Fruit fly (Drosophila melanogaster) whole organism, embryonic: ENCODE results near the gene msb1l.
A peak's percentile ranks its signal among the peaks of the same experiment; 100 is the strongest.

Source experiments
- ATbp ChIP-seq: fragments of 200-800 bp; sonication (Bioruptor generic); optimal IDR thresholded peaks from 2 replicates; lab custom pipeline; 2017; ENCODE audit warnings: missing biosample characterization, mild to moderate bottlenecking, missing genetic modification characterization, missing genetic modification reagents
- Bdp1 ChIP-seq: fragments of 200-800 bp; sonication (Bioruptor generic); optimal IDR thresholded peaks from 3 replicates; lab custom pipeline; 2016; ENCODE audit warnings: missing biosample characterization, missing genetic modification characterization
- CG15479 ChIP-seq: fragments of 200-800 bp; sonication (Bioruptor generic); optimal IDR thresholded peaks from 3 replicates; lab custom pipeline; 2019; ENCODE audit warnings: missing biosample characterization, mild to moderate bottlenecking, missing genetic modification characterization, moderate library complexity
- CG15601 ChIP-seq: fragments of 200-800 bp; sonication (Bioruptor generic); optimal IDR thresholded peaks from 3 replicates; lab custom pipeline; 2019; ENCODE audit warnings: missing biosample characterization, mild to moderate bottlenecking, missing genetic modification characterization, moderate library complexity
- CG16815 ChIP-seq: fragments of 200-800 bp; sonication (Bioruptor generic); optimal IDR thresholded peaks from 3 replicates; lab custom pipeline; 2017; ENCODE audit warnings: missing biosample characterization, mild to moderate bottlenecking, missing genetic modification characterization
- CG16863 ChIP-seq: fragments of 200-800 bp; sonication (Bioruptor generic); optimal IDR thresholded peaks from 3 replicates; lab custom pipeline; 2016; ENCODE audit warnings: missing biosample characterization, missing genetic modification characterization
- CG17186 ChIP-seq: fragments of 200-800 bp; sonication (Bioruptor generic); optimal IDR thresholded peaks from 3 replicates; lab custom pipeline; 2017; ENCODE audit warnings: missing biosample characterization, missing genetic modification reagents, missing genetic modification characterization
- CG17612 ChIP-seq: fragments of 200-800 bp; sonication (Bioruptor generic); IDR thresholded peaks from 2 replicates; pipeline ENCODE4 v1.3.6; 2022; ENCODE audit warnings: missing biosample characterization, missing genetic modification characterization
- CG2116 ChIP-seq: fragments of 200-800 bp; sonication (Bioruptor generic); optimal IDR thresholded peaks from 3 replicates; lab custom pipeline; 2018; ENCODE audit warnings: missing biosample characterization, mild to moderate bottlenecking, missing genetic modification characterization
- CG30020 ChIP-seq: fragments of 200-800 bp; optimal IDR thresholded peaks from 2 replicates; lab custom pipeline; 2019; ENCODE audit warnings: missing biosample characterization, mild to moderate bottlenecking, missing genetic modification characterization, moderate library complexity
- CG4617 ChIP-seq: fragments of 200-800 bp; sonication (Bioruptor generic); optimal IDR thresholded peaks from 3 replicates; lab custom pipeline; 2016; ENCODE audit warnings: missing biosample characterization, missing genetic modification characterization, borderline replicate concordance
- CG4854 ChIP-seq: fragments of 200-800 bp; sonication (Bioruptor generic); optimal IDR thresholded peaks from 2 replicates; lab custom pipeline; 2016; ENCODE audit warnings: missing biosample characterization, missing genetic modification characterization, inconsistent platforms
- CG5953 ChIP-seq: fragments of 200-800 bp; sonication (Bioruptor generic); IDR thresholded peaks from 2 replicates; pipeline ENCODE4 v1.3.6; 2022; ENCODE audit warnings: missing biosample characterization, missing genetic modification characterization
- CG6254 ChIP-seq: fragments of 200-800 bp; sonication (Bioruptor generic); optimal IDR thresholded peaks from 3 replicates; lab custom pipeline; 2017; ENCODE audit warnings: mild to moderate bottlenecking, missing biosample characterization, missing genetic modification reagents, missing genetic modification characterization
- CG7745 ChIP-seq: fragments of 200-800 bp; sonication (Bioruptor generic); optimal IDR thresholded peaks from 2 replicates; lab custom pipeline; 2018; ENCODE audit warnings: missing biosample characterization, mild to moderate bottlenecking, missing genetic modification characterization, moderate library complexity
- CG7987 ChIP-seq: fragments of 200-800 bp; sonication (Bioruptor generic); optimal IDR thresholded peaks from 2 replicates; lab custom pipeline; 2018; ENCODE audit warnings: missing biosample characterization, mild to moderate bottlenecking, missing genetic modification characterization, moderate library complexity
- CG8290 ChIP-seq, 3 experiments: fragments of 200-800 bp; sonication (Bioruptor generic); optimal IDR thresholded peaks; 2 replicates each; lab custom pipeline; 2016 to 2019; ENCODE audit warnings: missing biosample characterization in 3 of 3, missing genetic modification characterization in 3 of 3, mild to moderate bottlenecking in 2 of 3, moderate library complexity in 1 of 3
- CG8359 ChIP-seq: fragments of 200-800 bp; sonication (Bioruptor generic); optimal IDR thresholded peaks from 2 replicates; lab custom pipeline; 2017; ENCODE audit warnings: missing biosample characterization, mild to moderate bottlenecking, missing genetic modification characterization, borderline replicate concordance
- Fer3 ChIP-seq: fragments of 200-800 bp; sonication (Bioruptor generic); optimal IDR thresholded peaks from 2 replicates; lab custom pipeline; 2018; ENCODE audit warnings: missing biosample characterization, mild to moderate bottlenecking, missing genetic modification characterization, moderate library complexity
- Gug ChIP-seq: fragments of 200-800 bp; sonication (Bioruptor generic); IDR thresholded peaks from 4 replicates; pipeline ENCODE4 v1.3.6; 2022; ENCODE audit warnings: missing biosample characterization, missing genetic modification characterization
- HmgZ ChIP-seq: fragments of 200-800 bp; sonication (Bioruptor generic); optimal IDR thresholded peaks from 2 replicates; lab custom pipeline; 2018; ENCODE audit warnings: missing biosample characterization, mild to moderate bottlenecking, missing genetic modification characterization
- Optix ChIP-seq: fragments of 200-800 bp; sonication (Bioruptor generic); IDR thresholded peaks from 3 replicates; pipeline ENCODE4 v1.3.6; 2022; ENCODE audit warnings: missing biosample characterization, missing genetic modification characterization
- Spps ChIP-seq: fragments of 200-800 bp; sonication (Bioruptor generic); optimal IDR thresholded peaks from 2 replicates; lab custom pipeline; 2018; ENCODE audit warnings: missing biosample characterization, mild to moderate bottlenecking, missing genetic modification characterization
- TFAM ChIP-seq: fragments of 200-800 bp; sonication (Bioruptor generic); optimal IDR thresholded peaks from 2 replicates; lab custom pipeline; 2017; ENCODE audit warnings: missing biosample characterization, missing genetic modification characterization, inconsistent platforms
- Trl ChIP-seq, 3 experiments: fragments of >200 bp in 2 of 3; fragments of 200-800 bp in 1 of 3; sonication (Bioruptor generic) in 1 of 3; optimal IDR thresholded peaks; 2 replicates in 1 of 3; 3 replicates in 2 of 3; lab custom pipeline; 2016 to 2017; ENCODE audit warnings: missing biosample characterization in 1 of 3, missing genetic modification characterization in 1 of 3
- Xrp1 ChIP-seq: fragments of 200-800 bp; sonication (Bioruptor generic); IDR thresholded peaks from 2 replicates; pipeline ENCODE4 v1.3.6; 2022; ENCODE audit warnings: missing biosample characterization, missing genetic modification characterization
- ato ChIP-seq: fragments of 200-800 bp; sonication (Bioruptor generic); IDR thresholded peaks from 2 replicates; pipeline ENCODE4 v1.3.6; 2022; ENCODE audit warnings: missing biosample characterization, missing genetic modification characterization; ENCODE audit not compliant: partially characterized antibody
- chinmo ChIP-seq: fragments of 200-800 bp; sonication (Bioruptor generic); IDR thresholded peaks from 4 replicates; pipeline ENCODE4 v1.3.6; 2022; ENCODE audit warnings: missing biosample characterization, missing genetic modification characterization; ENCODE audit not compliant: partially characterized antibody
- crp ChIP-seq, 2 experiments: fragments of 200-800 bp; sonication (Bioruptor generic); optimal IDR thresholded peaks; 2 replicates in 1 of 2; 3 replicates in 1 of 2; lab custom pipeline; 2017; ENCODE audit warnings: missing biosample characterization in 2 of 2, missing genetic modification characterization in 2 of 2, mild to moderate bottlenecking in 1 of 2, moderate library complexity in 1 of 2
- dati ChIP-seq: fragments of 200-800 bp; sonication (Bioruptor generic); IDR thresholded peaks from 2 replicates; pipeline ENCODE4 v1.3.6; 2022; ENCODE audit warnings: missing biosample characterization, missing genetic modification characterization
- disco-r ChIP-seq: fragments of 200-800 bp; sonication (Bioruptor generic); optimal IDR thresholded peaks from 2 replicates; lab custom pipeline; 2016; ENCODE audit warnings: missing biosample characterization, missing genetic modification characterization
- fd3F ChIP-seq: fragments of 200-800 bp; sonication (Bioruptor generic); optimal IDR thresholded peaks from 2 replicates; lab custom pipeline; 2018; ENCODE audit warnings: missing biosample characterization, mild to moderate bottlenecking, missing genetic modification characterization, moderate library complexity
- fd64A ChIP-seq: fragments of 200-800 bp; sonication (Bioruptor generic); optimal IDR thresholded peaks from 3 replicates; lab custom pipeline; 2018; ENCODE audit warnings: missing biosample characterization, mild to moderate bottlenecking, missing genetic modification characterization
- gsb ChIP-seq: fragments of 200-800 bp; sonication (Bioruptor generic); IDR thresholded peaks from 2 replicates; pipeline ENCODE4 v1.3.6; 2022; ENCODE audit warnings: missing biosample characterization, missing genetic modification characterization
- hb ChIP-seq: fragments of 200-800 bp; sonication (Bioruptor generic); IDR thresholded peaks from 3 replicates; pipeline ENCODE4 v1.3.6; 2022; ENCODE audit warnings: missing biosample characterization, missing genetic modification characterization; ENCODE audit not compliant: partially characterized antibody
- ind ChIP-seq: fragments of 200-800 bp; sonication (Bioruptor generic); optimal IDR thresholded peaks from 3 replicates; lab custom pipeline; 2016; ENCODE audit warnings: missing biosample characterization, missing genetic modification characterization
- inv ChIP-seq: fragments of 200-800 bp; sonication (Bioruptor generic); IDR thresholded peaks from 2 replicates; pipeline ENCODE4 v1.3.6; 2022; ENCODE audit warnings: missing biosample characterization, missing genetic modification characterization; ENCODE audit not compliant: partially characterized antibody
- lbe ChIP-seq: fragments of 200-800 bp; sonication (Bioruptor generic); optimal IDR thresholded peaks from 2 replicates; lab custom pipeline; 2016; ENCODE audit warnings: missing biosample characterization, mild to moderate bottlenecking, missing genetic modification characterization
- lov ChIP-seq, 2 experiments: fragments of 200-800 bp in 1 of 2; fragments of >200 bp in 1 of 2; sonication (Bioruptor generic) in 1 of 2; IDR thresholded peaks in 1 of 2; optimal IDR thresholded peaks in 1 of 2; 2 replicates in 1 of 2; 3 replicates in 1 of 2; pipeline versions ENCODE4 v1.3.6 to Lab custom; 2017 to 2022; ENCODE audit warnings: missing biosample characterization in 1 of 2, missing genetic modification characterization in 1 of 2
- pb ChIP-seq: fragments of 200-800 bp; sonication (Bioruptor generic); optimal IDR thresholded peaks from 3 replicates; lab custom pipeline; 2016; ENCODE audit warnings: missing biosample characterization, missing genetic modification characterization
- ranshi ChIP-seq: fragments of 200-800 bp; sonication (Bioruptor generic); IDR thresholded peaks from 2 replicates; pipeline ENCODE4 v1.3.6; 2022; ENCODE audit warnings: missing biosample characterization, missing genetic modification characterization
- sob ChIP-seq: fragments of 200-800 bp; sonication (Bioruptor generic); IDR thresholded peaks from 2 replicates; pipeline ENCODE4 v1.3.6; 2022; ENCODE audit warnings: missing biosample characterization, missing genetic modification characterization
- sqz ChIP-seq: fragments of 200-800 bp; sonication (Bioruptor generic); optimal IDR thresholded peaks from 3 replicates; lab custom pipeline; 2018; ENCODE audit warnings: missing biosample characterization, mild to moderate bottlenecking, missing genetic modification characterization
- stwl ChIP-seq: fragments of 200-800 bp; sonication (Bioruptor generic); optimal IDR thresholded peaks from 3 replicates; lab custom pipeline; 2018; ENCODE audit warnings: missing biosample characterization, mild to moderate bottlenecking, missing genetic modification characterization, moderate library complexity
- ttk ChIP-seq: fragments of 200-800 bp; sonication (Bioruptor generic); IDR thresholded peaks from 2 replicates; pipeline ENCODE4 v2.1.2; 2022; ENCODE audit warnings: missing biosample characterization, missing genetic modification characterization
- zen2 ChIP-seq: fragments of 200-800 bp; sonication (Bioruptor generic); IDR thresholded peaks from 3 replicates; pipeline ENCODE4 v1.3.6; 2022; ENCODE audit warnings: missing biosample characterization, missing genetic modification characterization; ENCODE audit not compliant: partially characterized antibody
- zf30C ChIP-seq: fragments of 200-800 bp; sonication (Bioruptor generic); optimal IDR thresholded peaks from 3 replicates; lab custom pipeline; 2018; ENCODE audit warnings: missing biosample characterization, mild to moderate bottlenecking, missing genetic modification characterization
- zfh1 ChIP-seq: fragments of 200-800 bp; sonication (Bioruptor generic); IDR thresholded peaks from 3 replicates; pipeline ENCODE4 v1.3.6; 2022; ENCODE audit warnings: missing biosample characterization, missing genetic modification characterization

msb1l gene

DNA sequence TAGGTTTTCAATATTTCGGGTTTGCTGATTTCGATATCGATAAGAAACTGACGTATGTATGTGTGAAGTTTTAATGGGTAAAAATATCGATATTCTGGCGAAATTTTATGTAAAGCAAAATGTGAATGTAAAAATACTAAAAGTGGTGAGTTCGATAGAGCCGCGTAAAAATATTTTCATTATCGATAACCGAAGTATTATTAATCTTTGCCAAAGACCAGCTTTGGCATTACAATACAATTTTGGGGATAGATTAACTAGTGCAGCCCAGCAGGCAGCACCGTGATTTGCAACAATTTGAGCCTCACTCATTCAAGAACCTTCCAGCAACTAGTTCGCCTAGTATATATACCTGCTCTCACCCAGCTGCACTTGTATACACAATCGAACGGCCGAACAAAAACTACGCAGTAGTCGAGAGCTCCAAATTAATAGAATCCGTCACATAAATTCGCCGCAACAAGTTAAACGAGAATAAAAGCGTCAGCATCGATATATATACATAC, 35.2 kb upstream of the msb1l start (continued):
- peak; percentile 2 for TF ChIP-seq CG4617
- no peak for TF ChIP-seq dati (GFP tag; lab: Robert Waterston, UW)
- TF ChIP-seq CG6254 (GFP tag; lab: Kevin White, UChicago) = no peak
- no peak for TF ChIP-seq Trl (optimal IDR thresholded peaks at IDR 0.05; lab: Kevin White, UChicago)
- TF ChIP-seq Trl (GFP tag; optimal IDR thresholded peaks at IDR 0.05; lab: Kevin White, UChicago) = no peak
- no peak for TF ChIP-seq sqz (GFP tag; lab: Kevin White, UChicago)
- TF ChIP-seq CG30020 (tag; lab: Kevin White, UChicago) = peak; percentile 55
- TF ChIP-seq crp (GFP tag; optimal IDR thresholded peaks at IDR 0.05; lab: Kevin White, UChicago) = peak in 1 of 2 experiments; percentile 44
- TF ChIP-seq CG8290 (GFP tag; optimal IDR thresholded peaks at IDR 0.05; lab: Kevin White, UChicago) = no peak
- peak in 1 of 2 experiments; percentile 48 for TF ChIP-seq CG8290 (tag; optimal IDR thresholded peaks at IDR 0.05; lab: Kevin White, UChicago)
- no peak for TF ChIP-seq Xrp1
- TF ChIP-seq inv (GFP tag; lab: Robert Waterston, UW) = peak; percentile 73
- TF ChIP-seq ranshi = no peak
- no peak for TF ChIP-seq lbe (GFP tag; lab: Kevin White, UChicago)
- TF ChIP-seq Bdp1 = no peak
- TF ChIP-seq CG4854 = no peak
- TF ChIP-seq zen2 (GFP tag; lab: Robert Waterston, UW) = peak; percentile 93
- TF ChIP-seq zfh1 (GFP tag; lab: Robert Waterston, UW) = no peak
- TF ChIP-seq Gug = no peak
- TF ChIP-seq ATbp (GFP tag; lab: Kevin White, UChicago) = no peak
- TF ChIP-seq CG15601 (tag; lab: Kevin White, UChicago) = peak; percentile 82
- TF ChIP-seq gsb (GFP tag; lab: Robert Waterston, UW) = no peak
- no peak for TF ChIP-seq disco-r (GFP tag; lab: Kevin White, UChicago)
- TF ChIP-seq lov (optimal IDR thresholded peaks at IDR 0.05; lab: Kevin White, UChicago) = no peak
- no peak for TF ChIP-seq lov (GFP tag; IDR thresholded peaks at IDR 0.05; lab: Robert Waterston, UW)
- TF ChIP-seq ttk (GFP tag; lab: Robert Waterston, UW) = no peak
- TF ChIP-seq CG7745 (tag; lab: Kevin White, UChicago) = no peak
- TF ChIP-seq chinmo = peak; percentile 66; the same call in 2 of the 4 replicates
- TF ChIP-seq CG5953 (GFP tag; lab: Robert Waterston, UW) = no peak
- peak; percentile 94 for TF ChIP-seq ato
- TF ChIP-seq pb = no peak
- no peak for TF ChIP-seq CG17186 (GFP tag; lab: Kevin White, UChicago)
- TF ChIP-seq CG16863 (GFP tag; lab: Kevin White, UChicago) = no peak
- no peak for TF ChIP-seq CG7987 (GFP tag; lab: Kevin White, UChicago)
- no peak for TF ChIP-seq CG17612 (GFP tag; lab: Robert Waterston, UW)
- TF ChIP-seq fd64A (GFP tag; lab: Kevin White, UChicago) = no peak
- no peak for TF ChIP-seq CG15479 (GFP tag; lab: Kevin White, UChicago)
- TF ChIP-seq sob (GFP tag; lab: Robert Waterston, UW) = no peak
- TF ChIP-seq CG2116 (GFP tag; lab: Kevin White, UChicago) = peak; percentile 78
- TF ChIP-seq ind = no peak
- no peak for TF ChIP-seq zf30C (GFP tag; lab: Kevin White, UChicago)
- TF ChIP-seq hb (GFP tag; lab: Robert Waterston, UW) = peak; percentile 82; the same call in 1 of the 3 replicates
- peak; percentile 71 for TF ChIP-seq HmgZ (tag; lab: Kevin White, UChicago)
- TF ChIP-seq CG16815 (GFP tag; lab: Kevin White, UChicago) = no peak
- TF ChIP-seq fd3F (GFP tag; lab: Kevin White, UChicago) = no peak
- no peak for TF ChIP-seq CG8359 (GFP tag; lab: Kevin White, UChicago)
- no peak for TF ChIP-seq Spps (tag; lab: Kevin White, UChicago)
- TF ChIP-seq stwl (tag; lab: Kevin White, UChicago) = peak; percentile 96
- TF ChIP-seq TFAM = no peak
- no peak for TF ChIP-seq Optix
- TF ChIP-seq Fer3 (tag; lab: Kevin White, UChicago) = no peak
